Fruit fly (Drosophila melanogaster) whole organism, embryonic: ENCODE measurements around the gene Teh1.

Experiments used
- Atf3 ChIP-seq: fragments of 200-800 bp; sonication (Bioruptor generic); optimal IDR thresholded peaks from 3 replicates; lab custom pipeline; 2016; ENCODE audit warnings: missing biosample characterization, missing genetic modification characterization
- CG10147 ChIP-seq: fragments of 200-800 bp; sonication (Bioruptor generic); optimal IDR thresholded peaks from 2 replicates; lab custom pipeline; 2019; ENCODE audit warnings: missing biosample characterization, mild to moderate bottlenecking, missing genetic modification characterization, moderate library complexity
- CG12236 ChIP-seq: fragments of 200-800 bp; sonication (Bioruptor generic); optimal IDR thresholded peaks from 2 replicates; lab custom pipeline; 2016; ENCODE audit warnings: missing biosample characterization, missing genetic modification characterization
- CG15011 ChIP-seq: fragments of 200-800 bp; sonication (Bioruptor generic); optimal IDR thresholded peaks from 3 replicates; lab custom pipeline; 2018; ENCODE audit warnings: missing biosample characterization, mild to moderate bottlenecking, missing genetic modification characterization
- CG1603 ChIP-seq: fragments of 200-800 bp; sonication (Bioruptor generic); optimal IDR thresholded peaks from 2 replicates; lab custom pipeline; 2019; ENCODE audit warnings: missing biosample characterization, mild to moderate bottlenecking, missing genetic modification characterization, moderate library complexity
- CG1647 ChIP-seq: fragments of 200-800 bp; sonication (Bioruptor generic); optimal IDR thresholded peaks from 3 replicates; lab custom pipeline; 2016; ENCODE audit warnings: missing biosample characterization, missing genetic modification characterization
- CG17328 ChIP-seq: fragments of 200-800 bp; sonication (Bioruptor generic); IDR thresholded peaks from 2 replicates; pipeline ENCODE4 v1.3.6; 2022; ENCODE audit warnings: missing biosample characterization, missing genetic modification characterization
- CG17361 ChIP-seq: fragments of 200-800 bp; sonication (Bioruptor generic); IDR thresholded peaks from 3 replicates; pipeline ENCODE4 v1.3.6; 2022; ENCODE audit warnings: missing biosample characterization, missing genetic modification characterization
- CG17912 ChIP-seq: fragments of 200-800 bp; sonication (Bioruptor generic); optimal IDR thresholded peaks from 2 replicates; lab custom pipeline; 2018; ENCODE audit warnings: missing biosample characterization, mild to moderate bottlenecking, missing genetic modification characterization
- CG18011 ChIP-seq: fragments of 200-800 bp; sonication (Bioruptor generic); optimal IDR thresholded peaks from 2 replicates; lab custom pipeline; 2017; ENCODE audit warnings: missing biosample characterization, missing genetic modification characterization, mild to moderate bottlenecking, moderate library complexity, missing genotype
- CG18476 ChIP-seq: fragments of 200-800 bp; sonication (Bioruptor generic); optimal IDR thresholded peaks from 2 replicates; lab custom pipeline; 2016; ENCODE audit warnings: missing biosample characterization, mild to moderate bottlenecking, missing genetic modification characterization
- CG18764 ChIP-seq: fragments of 200-800 bp; sonication (Bioruptor generic); optimal IDR thresholded peaks from 3 replicates; lab custom pipeline; 2016; ENCODE audit warnings: missing biosample characterization, missing genetic modification characterization
- CG2202 ChIP-seq: fragments of 200-800 bp; sonication (Bioruptor generic); optimal IDR thresholded peaks from 2 replicates; lab custom pipeline; 2018; ENCODE audit warnings: missing biosample characterization, mild to moderate bottlenecking, missing genetic modification characterization
- CG2875 ChIP-seq: fragments of 200-800 bp; sonication (Bioruptor generic); optimal IDR thresholded peaks from 2 replicates; lab custom pipeline; 2017; ENCODE audit warnings: missing biosample characterization, mild to moderate bottlenecking, missing genetic modification characterization, missing genetic modification reagents
- CG31224 ChIP-seq: fragments of 200-800 bp; sonication (Bioruptor generic); IDR thresholded peaks from 2 replicates; pipeline ENCODE4 v1.3.6; 2022; ENCODE audit warnings: missing biosample characterization, missing genetic modification characterization
- CG3838 ChIP-seq: fragments of 200-800 bp; sonication (Bioruptor generic); optimal IDR thresholded peaks from 3 replicates; lab custom pipeline; 2016; ENCODE audit warnings: missing biosample characterization, missing genetic modification characterization
- CG3995 ChIP-seq: fragments of 200-800 bp; sonication (Bioruptor generic); optimal IDR thresholded peaks from 3 replicates; lab custom pipeline; 2016; ENCODE audit warnings: missing biosample characterization, missing genetic modification characterization
- CG4707 ChIP-seq: fragments of 200-800 bp; sonication (Bioruptor generic); optimal IDR thresholded peaks from 2 replicates; lab custom pipeline; 2018; ENCODE audit warnings: missing biosample characterization, mild to moderate bottlenecking, missing genetic modification characterization, moderate library complexity
- CG7928 ChIP-seq: fragments of 200-800 bp; sonication (Bioruptor generic); optimal IDR thresholded peaks from 2 replicates; lab custom pipeline; 2017; ENCODE audit warnings: missing biosample characterization, mild to moderate bottlenecking, missing genetic modification characterization
- CG8388 ChIP-seq: fragments of 200-800 bp; sonication (Bioruptor generic); optimal IDR thresholded peaks from 2 replicates; lab custom pipeline; 2019; ENCODE audit warnings: missing biosample characterization, mild to moderate bottlenecking, missing genetic modification characterization, moderate library complexity
- Drgx ChIP-seq: fragments of 200-800 bp; sonication (Bioruptor generic); IDR thresholded peaks from 2 replicates; pipeline ENCODE4 v1.3.6; 2022; ENCODE audit warnings: missing biosample characterization, missing genetic modification characterization
- Ets65A ChIP-seq: fragments of 200-800 bp; sonication (Bioruptor generic); peaks from one replicate; lab custom pipeline; 2016; ENCODE audit warnings: missing biosample characterization, missing genetic modification characterization
- HLH4C ChIP-seq: fragments of 200-800 bp; sonication (Bioruptor generic); IDR thresholded peaks from 3 replicates; pipeline ENCODE4 v1.3.6; 2022; ENCODE audit warnings: missing biosample characterization, missing genetic modification characterization; ENCODE audit not compliant: partially characterized antibody
- Mrtf ChIP-seq: fragments of 200-800 bp; sonication (Bioruptor generic); IDR thresholded peaks from 3 replicates; pipeline ENCODE4 v1.3.6; 2022; ENCODE audit warnings: missing biosample characterization, missing genetic modification characterization
- Myb ChIP-seq: fragments of 200-800 bp; sonication (Bioruptor generic); optimal IDR thresholded peaks from 2 replicates; lab custom pipeline; 2016; ENCODE audit warnings: missing biosample characterization, missing genetic modification characterization
- Nf-YB ChIP-seq: fragments of 200-800 bp; sonication (Bioruptor generic); optimal IDR thresholded peaks from 3 replicates; lab custom pipeline; 2019; ENCODE audit warnings: missing biosample characterization, mild to moderate bottlenecking, missing genetic modification characterization, moderate library complexity
- Optix ChIP-seq: fragments of 200-800 bp; sonication (Bioruptor generic); IDR thresholded peaks from 3 replicates; pipeline ENCODE4 v1.3.6; 2022; ENCODE audit warnings: missing biosample characterization, missing genetic modification characterization
- Ptx1 ChIP-seq: fragments of 200-800 bp; sonication (Bioruptor generic); IDR thresholded peaks from 2 replicates; pipeline ENCODE4 v1.3.6; 2022; ENCODE audit warnings: missing biosample characterization, missing genetic modification characterization
- Ravus ChIP-seq: fragments of 200-800 bp; sonication (Bioruptor generic); IDR thresholded peaks from 2 replicates; pipeline ENCODE4 v1.3.6; 2022; ENCODE audit warnings: missing biosample characterization, missing genetic modification characterization
- Side ChIP-seq: fragments of 200-800 bp; sonication (Bioruptor generic); optimal IDR thresholded peaks from 2 replicates; lab custom pipeline; 2016; ENCODE audit warnings: missing biosample characterization, missing genetic modification characterization
- Six4 ChIP-seq: fragments of 200-800 bp; sonication (Bioruptor generic); optimal IDR thresholded peaks from 2 replicates; lab custom pipeline; 2016; ENCODE audit warnings: missing biosample characterization, missing genetic modification characterization
- Sox100B ChIP-seq: fragments of 200-800 bp; sonication (Bioruptor generic); optimal IDR thresholded peaks from 3 replicates; lab custom pipeline; 2018; ENCODE audit warnings: missing biosample characterization, mild to moderate bottlenecking, missing genetic modification characterization
- Usf ChIP-seq: fragments of 200-800 bp; sonication (Bioruptor generic); optimal IDR thresholded peaks from 2 replicates; lab custom pipeline; 2017; ENCODE audit warnings: missing genotype, missing biosample characterization, missing genetic modification characterization
- Vsx1 ChIP-seq: fragments of 200-800 bp; sonication (Bioruptor generic); optimal IDR thresholded peaks from 2 replicates; lab custom pipeline; 2017; ENCODE audit warnings: missing biosample characterization, mild to moderate bottlenecking, missing genetic modification characterization, missing genetic modification reagents
- ato ChIP-seq: fragments of 200-800 bp; sonication (Bioruptor generic); IDR thresholded peaks from 2 replicates; pipeline ENCODE4 v1.3.6; 2022; ENCODE audit warnings: missing biosample characterization, missing genetic modification characterization; ENCODE audit not compliant: partially characterized antibody
- bcd ChIP-seq: fragments of 200-800 bp; sonication (Bioruptor generic); optimal IDR thresholded peaks from 2 replicates; lab custom pipeline; 2017; ENCODE audit warnings: missing biosample characterization, mild to moderate bottlenecking, missing genetic modification characterization
- eve ChIP-seq, 2 experiments: fragments of >200 bp; optimal IDR thresholded peaks; 2 replicates each; lab custom pipeline; 2017; ENCODE audit warnings: missing biosample characterization in 2 of 2, missing genetic modification characterization in 2 of 2
- gcm ChIP-seq: fragments of 200-800 bp; sonication (Bioruptor generic); optimal IDR thresholded peaks from 2 replicates; lab custom pipeline; 2019; ENCODE audit warnings: missing biosample characterization, mild to moderate bottlenecking, missing genetic modification characterization, moderate library complexity
- gcm2 ChIP-seq: fragments of 200-800 bp; sonication (Bioruptor generic); optimal IDR thresholded peaks from 2 replicates; lab custom pipeline; 2016; ENCODE audit warnings: missing biosample characterization, missing genetic modification characterization
- grau ChIP-seq: fragments of 200-800 bp; optimal IDR thresholded peaks from 3 replicates; lab custom pipeline; 2019; ENCODE audit warnings: missing biosample characterization, mild to moderate bottlenecking, missing genetic modification characterization, moderate library complexity
- gro ChIP-seq: fragments of 200-800 bp; sonication (Bioruptor generic); optimal IDR thresholded peaks from 2 replicates; lab custom pipeline; 2016; ENCODE audit warnings: missing biosample characterization, missing genetic modification characterization
- h ChIP-seq: fragments of >200 bp; optimal IDR thresholded peaks from 2 replicates; lab custom pipeline; 2017
- ham ChIP-seq: fragments of 200-800 bp; sonication (Bioruptor generic); IDR thresholded peaks from 2 replicates; pipeline ENCODE4 v1.3.6; 2022; ENCODE audit warnings: missing biosample characterization, missing genetic modification characterization
- hb ChIP-seq: fragments of 200-800 bp; sonication (Bioruptor generic); IDR thresholded peaks from 3 replicates; pipeline ENCODE4 v1.3.6; 2022; ENCODE audit warnings: missing biosample characterization, missing genetic modification characterization; ENCODE audit not compliant: partially characterized antibody
- lilli ChIP-seq: fragments of 200-800 bp; sonication (Bioruptor generic); optimal IDR thresholded peaks from 3 replicates; lab custom pipeline; 2016; ENCODE audit warnings: missing biosample characterization, missing genetic modification characterization
- nerfin-2 ChIP-seq: fragments of 200-800 bp; sonication (Bioruptor generic); IDR thresholded peaks from 2 replicates; pipeline ENCODE4 v1.3.6; 2022; ENCODE audit warnings: missing biosample characterization, missing genetic modification characterization; ENCODE audit not compliant: partially characterized antibody
- org-1 ChIP-seq: fragments of 200-800 bp; sonication (Bioruptor generic); optimal IDR thresholded peaks from 2 replicates; lab custom pipeline; 2017; ENCODE audit warnings: missing biosample characterization, missing genetic modification characterization
- pho ChIP-seq: fragments of 200-800 bp; sonication (Bioruptor generic); optimal IDR thresholded peaks from 2 replicates; lab custom pipeline; 2016; ENCODE audit warnings: missing biosample characterization, missing genetic modification characterization
- rib ChIP-seq: fragments of 200-800 bp; sonication (Bioruptor generic); IDR thresholded peaks from 2 replicates; pipeline ENCODE4 v1.3.6; 2022; ENCODE audit warnings: missing biosample characterization, missing genetic modification characterization
- sc ChIP-seq, 3 experiments: fragments of >200 bp in 2 of 3; fragments of 200-800 bp in 1 of 3; sonication (Bioruptor generic) in 1 of 3; optimal IDR thresholded peaks; 2 replicates in 2 of 3; 3 replicates in 1 of 3; lab custom pipeline; 2017; ENCODE audit warnings: mild to moderate bottlenecking in 1 of 3, missing biosample characterization in 1 of 3, missing genetic modification characterization in 1 of 3, missing genetic modification reagents in 1 of 3
- trh ChIP-seq: fragments of 200-800 bp; sonication (Bioruptor generic); optimal IDR thresholded peaks from 2 replicates; lab custom pipeline; 2016; ENCODE audit warnings: missing biosample characterization, missing genetic modification characterization

The Teh1 gene

DNA sequence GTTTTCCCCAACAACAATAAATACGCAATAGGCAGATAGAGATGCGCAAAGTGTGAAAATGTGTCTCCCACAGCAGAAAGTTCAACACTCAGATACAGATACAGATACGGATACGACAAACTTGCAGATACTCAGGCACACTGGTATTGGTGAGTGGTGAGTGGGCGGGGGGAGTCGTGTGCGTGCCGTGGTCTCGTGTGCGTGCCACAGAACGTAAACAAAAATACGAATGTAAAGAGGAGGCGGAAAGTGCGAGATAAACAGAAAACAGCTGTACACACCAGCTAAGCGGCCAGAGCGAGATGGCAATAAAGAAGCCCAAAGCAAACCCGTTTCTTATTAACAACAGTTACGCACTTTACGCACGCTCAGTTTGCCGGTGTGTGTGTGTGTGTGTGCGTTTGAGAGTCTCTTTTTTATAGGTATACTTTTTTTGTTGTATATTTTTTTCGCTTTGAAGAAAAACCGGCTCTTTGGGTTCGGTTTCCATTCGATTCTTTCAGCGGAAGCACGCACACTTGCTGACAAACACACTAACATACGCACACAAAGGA is 13.5 kb upstream of the Teh1 start (continued):
- TF ChIP-seq CG2202 (tag; lab: Kevin White, UChicago): peak; percentile 36
- peak; percentile 60 for TF ChIP-seq CG15011
- TF ChIP-seq Six4 (GFP tag; lab: Kevin White, UChicago): no peak
- no peak for TF ChIP-seq nerfin-2 (GFP tag; lab: Robert Waterston, UW)
- peak; percentile 24 for TF ChIP-seq org-1 (GFP tag; lab: Kevin White, UChicago)
- TF ChIP-seq Mrtf (GFP tag; lab: Robert Waterston, UW): no peak
- peak; percentile 65 for TF ChIP-seq gcm (GFP tag; lab: Kevin White, UChicago)
- TF ChIP-seq rib (GFP tag; lab: Robert Waterston, UW): peak; percentile 91
- peak; percentile 48 for TF ChIP-seq pho
- peak; percentile 31 for TF ChIP-seq Nf-YB (GFP tag; lab: Kevin White, UChicago)
- peak; percentile 43 for TF ChIP-seq CG17912 (GFP tag; lab: Kevin White, UChicago)
- TF ChIP-seq Myb (GFP tag; lab: Kevin White, UChicago): peak; percentile 5
- peak; percentile 35 for TF ChIP-seq gcm2
- no peak; the same call in 1 of the 2 replicates for TF ChIP-seq ato (GFP tag; lab: Robert Waterston, UW)
- TF ChIP-seq CG1603 (tag; lab: Kevin White, UChicago): peak; percentile 45
- TF ChIP-seq Usf (GFP tag; lab: Kevin White, UChicago): no peak
- TF ChIP-seq Ets65A: no peak
- no peak for TF ChIP-seq CG3838
- 0 out of 2 replicates have a peak, but pooled peaks have one; percentile 5 for TF ChIP-seq CG31224 (GFP tag; lab: Robert Waterston, UW)
- no peak for TF ChIP-seq CG18476 (GFP tag; lab: Kevin White, UChicago)
- TF ChIP-seq ham: no peak
- no peak for TF ChIP-seq Atf3 (GFP tag; lab: Kevin White, UChicago)
- no peak for TF ChIP-seq eve (GFP tag; optimal IDR thresholded peaks at IDR 0.05; lab: Kevin White, UChicago)
- TF ChIP-seq h (lab: Kevin White, UChicago): no peak
- TF ChIP-seq CG1647 (GFP tag; lab: Kevin White, UChicago): no peak
- TF ChIP-seq Ravus (GFP tag; lab: Robert Waterston, UW): no peak
- TF ChIP-seq Sox100B (GFP tag; lab: Kevin White, UChicago): peak; percentile 5
- TF ChIP-seq CG4707 (GFP tag; lab: Kevin White, UChicago): peak; percentile 2
- TF ChIP-seq CG8388: no peak
- no peak for TF ChIP-seq CG7928 (GFP tag; lab: Kevin White, UChicago)
- TF ChIP-seq CG17361: no peak
- peak; percentile 43 for TF ChIP-seq bcd (GFP tag; lab: Kevin White, UChicago)
- peak; percentile 45 for TF ChIP-seq Side (GFP tag; lab: Kevin White, UChicago)
- TF ChIP-seq CG12236 (GFP tag; lab: Kevin White, UChicago): no peak
- no peak for TF ChIP-seq lilli (GFP tag; lab: Kevin White, UChicago)
- no peak for TF ChIP-seq HLH4C (GFP tag; lab: Robert Waterston, UW)
- no peak for TF ChIP-seq hb (GFP tag; lab: Robert Waterston, UW)
- TF ChIP-seq grau (tag; lab: Kevin White, UChicago): peak; percentile 24
- no peak for TF ChIP-seq CG18764
- TF ChIP-seq Optix (GFP tag; lab: Robert Waterston, UW): no peak
- no peak; the same call in 1 of the 2 replicates for TF ChIP-seq Drgx
- no peak for TF ChIP-seq CG18011 (GFP tag; lab: Kevin White, UChicago)
- peak; percentile 53 for TF ChIP-seq CG2875 (GFP tag; lab: Kevin White, UChicago)
- peak; percentile 48 for TF ChIP-seq Vsx1
- TF ChIP-seq Ptx1: no peak
- no peak for TF ChIP-seq sc (optimal IDR thresholded peaks at IDR 0.05; lab: Kevin White, UChicago)
- no peak for TF ChIP-seq sc (GFP tag; optimal IDR thresholded peaks at IDR 0.05; lab: Kevin White, UChicago)
- no peak for TF ChIP-seq CG10147 (GFP tag; lab: Kevin White, UChicago)
- peak; percentile 49 for TF ChIP-seq gro
- TF ChIP-seq CG17328 (GFP tag; lab: Robert Waterston, UW): no peak
- TF ChIP-seq trh (GFP tag; lab: Kevin White, UChicago): no peak
- TF ChIP-seq CG3995 (GFP tag; lab: Kevin White, UChicago): no peak
